Worm (Caenorhabditis elegans) whole organism, L4 larva: Measurements from ENCODE around the gene ZK856.14.
A peak's percentile ranks its signal among the peaks of the same experiment; 100 is the strongest.

Experiments used
- F37D6.2 ChIP-seq: sonication (generic microtip); optimal IDR thresholded peaks from 2 replicates; lab custom pipeline; 2016; ENCODE audit warnings: mild to moderate bottlenecking, missing genetic modification characterization, missing compliant biosample characterization
- T26A8.4 ChIP-seq: fragments of 200-800 bp; sonication (Bioruptor generic); IDR thresholded peaks from 2 replicates; pipeline ENCODE4 v1.3.6; 2022; ENCODE audit warnings: missing genetic modification characterization, missing compliant biosample characterization
- Y5F2A.4 ChIP-seq: fragments of 200-800 bp; sonication (Bioruptor generic); optimal IDR thresholded peaks from 2 replicates; lab custom pipeline; 2018; ENCODE audit warnings: mild to moderate bottlenecking, missing genetic modification characterization, missing compliant biosample characterization
- ceh-28 ChIP-seq: fragments of 150-350 bp; optimal IDR thresholded peaks from 2 replicates; lab custom pipeline; 2014; ENCODE audit warnings: missing biosample characterization, missing genetic modification reagents, missing genetic modification characterization
- ceh-32 ChIP-seq: sonication (generic microtip); optimal IDR thresholded peaks from 2 replicates; lab custom pipeline; 2016; ENCODE audit warnings: mild to moderate bottlenecking, missing genetic modification characterization, missing compliant biosample characterization; ENCODE audit not compliant: poor library complexity
- ceh-62 ChIP-seq: sonication (generic microtip); optimal IDR thresholded peaks from 2 replicates; lab custom pipeline; 2017; ENCODE audit warnings: missing biosample characterization, missing genetic modification characterization
- ces-1 ChIP-seq: fragments of 150-350 bp; sonication (generic microtip); optimal IDR thresholded peaks from 4 replicates; lab custom pipeline; 2014; ENCODE audit warnings: missing biosample characterization, missing genetic modification reagents, missing genetic modification characterization
- ctbp-1 ChIP-seq: fragments of 200-800 bp; sonication (Bioruptor generic); IDR thresholded peaks from 2 replicates; pipeline ENCODE4 v1.3.6; 2022; ENCODE audit warnings: missing genetic modification reagents, missing genetic modification characterization, missing compliant biosample characterization
- daf-16 ChIP-seq, 3 experiments: sonication (generic microtip); optimal IDR thresholded peaks; 2 replicates each; lab custom pipeline; 2016 to 2017; ENCODE audit warnings: missing genetic modification characterization in 3 of 3, missing genetic modification reagents in 3 of 3, mild to moderate bottlenecking in 2 of 3, missing compliant biosample characterization in 2 of 3, missing biosample characterization in 1 of 3, moderate library complexity in 1 of 3
- daf-19 ChIP-seq: fragments of 200-800 bp; sonication (Bioruptor generic); conservative IDR thresholded peaks from 2 replicates; pipeline ENCODE4 v1.3.6; 2022; ENCODE audit warnings: missing genetic modification characterization, missing compliant biosample characterization
- dmd-6 ChIP-seq: fragments of 200-800 bp; sonication (Bioruptor generic); IDR thresholded peaks from 2 replicates; pipeline ENCODE4 v1.3.6; 2022; ENCODE audit warnings: missing genetic modification reagents, missing genetic modification characterization, missing compliant biosample characterization
- duxl-1 ChIP-seq: sonication (generic microtip); optimal IDR thresholded peaks from 2 replicates; lab custom pipeline; 2016; ENCODE audit warnings: mild to moderate bottlenecking, missing genetic modification characterization, moderate library complexity, missing compliant biosample characterization; ENCODE audit not compliant: poor library complexity
- dve-1 ChIP-seq: sonication (generic microtip); optimal IDR thresholded peaks from 2 replicates; lab custom pipeline; 2017; ENCODE audit warnings: antibody characterized with exemption, mild to moderate bottlenecking, missing genetic modification characterization, missing compliant biosample characterization; ENCODE audit not compliant: insufficient read depth
- fkh-10 ChIP-seq: fragments of 150-350 bp; optimal IDR thresholded peaks from 2 replicates; lab custom pipeline; 2014; ENCODE audit warnings: missing biosample characterization, missing genetic modification reagents, missing genetic modification characterization
- gei-8 ChIP-seq: fragments of 200-800 bp; sonication (Bioruptor generic); optimal IDR thresholded peaks from 2 replicates; lab custom pipeline; 2018; ENCODE audit warnings: mild to moderate bottlenecking, missing genetic modification characterization, missing compliant biosample characterization
- hif-1 ChIP-seq, 2 experiments: sonication (generic microtip); optimal IDR thresholded peaks; 2 replicates each; lab custom pipeline; 2016 to 2017; ENCODE audit warnings: missing compliant biosample characterization in 2 of 2, missing genetic modification characterization in 2 of 2, missing genetic modification reagents in 2 of 2, missing genotype in 2 of 2, mild to moderate bottlenecking in 1 of 2
- hlh-11 ChIP-seq: fragments of 200-800 bp; sonication (Bioruptor generic); optimal IDR thresholded peaks from 2 replicates; lab custom pipeline; 2018; ENCODE audit warnings: mild to moderate bottlenecking, missing genetic modification characterization, missing compliant biosample characterization
- hlh-30 ChIP-seq: sonication (generic microtip); optimal IDR thresholded peaks from 2 replicates; lab custom pipeline; 2017; ENCODE audit warnings: antibody characterized with exemption, mild to moderate bottlenecking, missing genetic modification characterization, missing compliant biosample characterization; ENCODE audit not compliant: insufficient read depth
- lin-15B ChIP-seq: fragments of 150-350 bp; sonication (generic microtip); optimal IDR thresholded peaks from 3 replicates; lab custom pipeline; 2014; ENCODE audit warnings: missing biosample characterization, missing genetic modification characterization
- lin-29 ChIP-seq: fragments of 200-800 bp; sonication (Bioruptor generic); IDR thresholded peaks from 2 replicates; pipeline ENCODE4 v1.3.6; 2022; ENCODE audit warnings: missing genetic modification reagents, missing genetic modification characterization, missing compliant biosample characterization
- lin-39 ChIP-seq: fragments of 150-350 bp; optimal IDR thresholded peaks from 2 replicates; lab custom pipeline; 2014; ENCODE audit warnings: missing biosample characterization, missing genetic modification reagents, missing genetic modification characterization
- lir-3 ChIP-seq: sonication (generic microtip); optimal IDR thresholded peaks from 2 replicates; lab custom pipeline; 2016; ENCODE audit warnings: mild to moderate bottlenecking, missing genetic modification characterization, missing compliant biosample characterization
- lsy-2 ChIP-seq, 2 experiments: fragments of 150-350 bp in 1 of 2; sonication (generic microtip) in 1 of 2; optimal IDR thresholded peaks; 2 replicates each; lab custom pipeline; 2014 to 2017; ENCODE audit warnings: missing biosample characterization in 2 of 2, missing genetic modification characterization in 2 of 2
- madf-5 ChIP-seq, 2 experiments: fragments of 200-800 bp; sonication (Bioruptor generic); IDR thresholded peaks; 2 replicates each; pipeline ENCODE4 v1.3.6; 2022; ENCODE audit warnings: missing compliant biosample characterization in 2 of 2, missing genetic modification characterization in 2 of 2
- mep-1 ChIP-seq: fragments of 150-350 bp; sonication (generic microtip); optimal IDR thresholded peaks from 3 replicates; lab custom pipeline; 2014; ENCODE audit warnings: missing biosample characterization, missing genetic modification characterization
- mes-2 ChIP-seq: sonication (generic microtip); optimal IDR thresholded peaks from 2 replicates; lab custom pipeline; 2016; ENCODE audit warnings: missing genotype, mild to moderate bottlenecking, missing genetic modification characterization, missing compliant biosample characterization; ENCODE audit not compliant: poor library complexity, severe bottlenecking
- mxl-3 ChIP-seq: fragments of 200-800 bp; sonication (Bioruptor generic); optimal IDR thresholded peaks from 2 replicates; lab custom pipeline; 2018; ENCODE audit warnings: mild to moderate bottlenecking, missing genetic modification characterization, missing compliant biosample characterization
- nhr-10 ChIP-seq: fragments of 150-350 bp; optimal IDR thresholded peaks from 2 replicates; lab custom pipeline; 2014; ENCODE audit warnings: missing biosample characterization, missing genetic modification characterization
- nhr-11 ChIP-seq: fragments of 150-350 bp; optimal IDR thresholded peaks from 2 replicates; lab custom pipeline; 2014; ENCODE audit warnings: missing biosample characterization, missing genetic modification characterization
- nhr-25 ChIP-seq: sonication (generic microtip); optimal IDR thresholded peaks from 2 replicates; lab custom pipeline; 2017; ENCODE audit warnings: missing genetic modification characterization, mild to moderate bottlenecking, missing compliant biosample characterization, antibody characterized with exemption, moderate library complexity, borderline replicate concordance; ENCODE audit not compliant: insufficient read depth
- nhr-28 ChIP-seq: fragments of 150-350 bp; optimal IDR thresholded peaks from 2 replicates; lab custom pipeline; 2014; ENCODE audit warnings: missing biosample characterization, missing genetic modification characterization
- nhr-42 ChIP-seq: fragments of 200-800 bp; sonication (Bioruptor generic); IDR thresholded peaks from 2 replicates; pipeline ENCODE4 v1.3.6; 2022; ENCODE audit warnings: missing genetic modification characterization, missing compliant biosample characterization
- nhr-48 ChIP-seq: sonication (generic microtip); optimal IDR thresholded peaks from 2 replicates; lab custom pipeline; 2016; ENCODE audit warnings: mild to moderate bottlenecking, missing genetic modification characterization, missing compliant biosample characterization
- nhr-6 ChIP-seq: fragments of 150-350 bp; optimal IDR thresholded peaks from 2 replicates; lab custom pipeline; 2014; ENCODE audit warnings: missing biosample characterization, missing genetic modification characterization
- nhr-77 ChIP-seq: fragments of 150-350 bp; optimal IDR thresholded peaks from 2 replicates; lab custom pipeline; 2014; ENCODE audit warnings: missing biosample characterization, missing genetic modification characterization
- pha-4 ChIP-seq, 2 experiments: fragments of 150-350 bp in 1 of 2; fragments of 200-800 bp in 1 of 2; sonication (Bioruptor generic) in 1 of 2; IDR thresholded peaks in 1 of 2; optimal IDR thresholded peaks in 1 of 2; 2 replicates each; pipeline versions ENCODE4 v1.3.6 to Lab custom; 2014 to 2022; ENCODE audit warnings: missing genetic modification characterization in 2 of 2, missing genetic modification reagents in 2 of 2, missing biosample characterization in 1 of 2, missing compliant biosample characterization in 1 of 2
- pqm-1 ChIP-seq: sonication (generic microtip); optimal IDR thresholded peaks from 2 replicates; lab custom pipeline; 2017; ENCODE audit warnings: missing biosample characterization, missing genetic modification characterization
- rbr-2 ChIP-seq: sonication (generic microtip); optimal IDR thresholded peaks from 2 replicates; lab custom pipeline; 2016; ENCODE audit warnings: missing genotype, missing genetic modification characterization, missing compliant biosample characterization
- set-16 ChIP-seq: fragments of 200-800 bp; sonication (Bioruptor generic); IDR thresholded peaks from 2 replicates; pipeline ENCODE4 v1.3.6; 2022; ENCODE audit warnings: missing genetic modification reagents, missing genetic modification characterization, missing compliant biosample characterization
- tra-1 ChIP-seq: fragments of 200-800 bp; sonication (Bioruptor generic); IDR thresholded peaks from 2 replicates; pipeline ENCODE4 v1.3.6; 2022; ENCODE audit warnings: missing genetic modification reagents, missing genetic modification characterization, missing compliant biosample characterization
- unc-130 ChIP-seq: sonication (generic microtip); optimal IDR thresholded peaks from 2 replicates; lab custom pipeline; 2016; ENCODE audit warnings: missing genetic modification reagents, missing genetic modification characterization, missing compliant biosample characterization
- unc-39 ChIP-seq: sonication (generic microtip); optimal IDR thresholded peaks from 2 replicates; lab custom pipeline; 2017; ENCODE audit warnings: missing biosample characterization, missing genetic modification characterization
- unc-62 ChIP-seq, 3 experiments: fragments of 150-350 bp in 1 of 3; sonication (generic microtip); optimal IDR thresholded peaks in 2 of 3; peaks in 1 of 3; 1 replicate in 1 of 3; 2 replicates in 2 of 3; lab custom pipeline; 2014 to 2017; ENCODE audit warnings: missing biosample characterization in 3 of 3, missing genetic modification characterization in 3 of 3, missing genetic modification reagents in 3 of 3, missing genotype in 1 of 3
- vab-7 ChIP-seq: fragments of 200-800 bp; sonication (Bioruptor generic); IDR thresholded peaks from 2 replicates; pipeline ENCODE4 v1.3.6; 2022; ENCODE audit warnings: missing genetic modification reagents, missing genetic modification characterization, missing compliant biosample characterization
- zip-2 ChIP-seq: fragments of 150-350 bp; optimal IDR thresholded peaks from 2 replicates; lab custom pipeline; 2014; ENCODE audit warnings: missing biosample characterization, missing genetic modification characterization
- ztf-11 ChIP-seq: fragments of 150-350 bp; optimal IDR thresholded peaks from 2 replicates; lab custom pipeline; 2014; ENCODE audit warnings: missing biosample characterization, missing genetic modification characterization
- ztf-7 ChIP-seq: fragments of 150-350 bp; optimal IDR thresholded peaks from 2 replicates; lab custom pipeline; 2014; ENCODE audit warnings: missing biosample characterization, missing genetic modification characterization

Gene ZK856.14

ce11 chrV:10245615-10246014, 28.8 kb downstream of the ZK856.14 start:
- TF ChIP-seq T26A8.4 (GFP tag; lab: Robert Waterston, UW): no peak
- no peak for TF ChIP-seq tra-1 (GFP tag; lab: Robert Waterston, UW)
- TF ChIP-seq nhr-25 (tag; lab: Kevin White, UChicago): no peak
- no peak for TF ChIP-seq Y5F2A.4 (GFP tag; lab: Kevin White, UChicago)
- no peak for TF ChIP-seq unc-62 (GFP tag; optimal IDR thresholded peaks at IDR 0.05 in 1 of 2; lab: Kevin White, UChicago)
- TF ChIP-seq unc-62 (tag; optimal IDR thresholded peaks at IDR 0.05; lab: Kevin White, UChicago): no peak
- no peak for TF ChIP-seq ztf-11
- TF ChIP-seq zip-2 (tag; lab: Kevin White, UChicago): no peak
- TF ChIP-seq daf-19 (GFP tag; lab: Robert Waterston, UW): no peak
- no peak for TF ChIP-seq nhr-6 (tag; lab: Kevin White, UChicago)
- TF ChIP-seq set-16 (GFP tag; lab: Robert Waterston, UW): no peak
- TF ChIP-seq nhr-48 (tag; lab: Kevin White, UChicago): no peak
- no peak for TF ChIP-seq lin-29 (GFP tag; lab: Robert Waterston, UW)
- TF ChIP-seq lin-15B: no peak
- TF ChIP-seq pha-4 (GFP tag; IDR thresholded peaks at IDR 0.05; lab: Robert Waterston, UW): no peak
- no peak for TF ChIP-seq pha-4 (tag; optimal IDR thresholded peaks at IDR 0.05; lab: Kevin White, UChicago)
- TF ChIP-seq nhr-77: peak; percentile 34
- TF ChIP-seq nhr-10 (tag; lab: Kevin White, UChicago): no peak
- TF ChIP-seq hif-1 (tag; optimal IDR thresholded peaks at IDR 0.05; lab: Kevin White, UChicago): no peak
- TF ChIP-seq gei-8 (GFP tag; lab: Kevin White, UChicago): no peak
- no peak for TF ChIP-seq ceh-28 (tag; lab: Kevin White, UChicago)
- TF ChIP-seq lir-3 (tag; lab: Kevin White, UChicago): no peak
- no peak for TF ChIP-seq ztf-7 (tag; lab: Kevin White, UChicago)
- TF ChIP-seq daf-16 (GFP tag; optimal IDR thresholded peaks at IDR 0.05; lab: Kevin White, UChicago): no peak
- TF ChIP-seq daf-16 (tag; optimal IDR thresholded peaks at IDR 0.05; lab: Kevin White, UChicago): peak; percentile 100
- TF ChIP-seq lin-39 (tag; lab: Kevin White, UChicago): no peak
- TF ChIP-seq dve-1 (tag; lab: Kevin White, UChicago): peak; percentile 53
- peak; percentile 22 for TF ChIP-seq pqm-1 (tag; lab: Kevin White, UChicago)
- TF ChIP-seq nhr-28: peak; percentile 69
- TF ChIP-seq nhr-42 (GFP tag; lab: Robert Waterston, UW): no peak
- TF ChIP-seq ceh-62 (tag; lab: Kevin White, UChicago): no peak
- no peak for TF ChIP-seq ceh-32 (tag; lab: Kevin White, UChicago)
- no peak for TF ChIP-seq madf-5 (GFP tag; IDR thresholded peaks at IDR 0.05; lab: Robert Waterston, UW)
- no peak for TF ChIP-seq hlh-30
- TF ChIP-seq hlh-11 (tag; lab: Kevin White, UChicago): peak; percentile 45
- TF ChIP-seq, all 104 proteins: peak for 6

DNA sequence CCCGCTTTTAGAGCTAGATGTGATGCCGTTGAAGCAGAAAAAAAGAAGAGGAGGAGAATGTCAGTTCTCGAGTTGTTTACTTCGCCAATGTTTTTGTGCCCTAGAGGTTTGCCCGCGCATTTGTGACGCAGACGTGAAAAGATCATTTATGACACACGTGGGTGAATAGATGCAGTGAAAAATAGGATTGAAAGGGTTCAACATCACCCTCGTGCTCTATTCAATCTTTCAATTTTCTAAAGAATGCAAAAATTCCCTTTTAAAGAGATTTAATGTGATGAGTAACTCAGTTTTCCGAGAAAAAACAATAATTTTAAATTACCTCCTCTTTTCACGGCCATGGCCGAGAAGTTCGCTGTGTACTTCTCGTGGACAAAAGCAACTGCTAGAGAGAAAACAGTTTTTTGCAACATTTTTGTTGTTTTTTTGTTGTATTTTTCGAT, 29.6 kb downstream of the ZK856.14 start:
- no peak for TF ChIP-seq Y5F2A.4 (GFP tag; lab: Kevin White, UChicago)
- peak; percentile 78 for TF ChIP-seq nhr-28
- TF ChIP-seq dmd-6: peak; percentile 33; the same call in 1 of the 2 replicates
- no peak for TF ChIP-seq F37D6.2
- TF ChIP-seq mes-2 (tag; lab: Kevin White, UChicago): peak; percentile 57
- TF ChIP-seq ctbp-1 (GFP tag; lab: Robert Waterston, UW): peak; percentile 40; the same call in 1 of the 2 replicates
- TF ChIP-seq unc-62 (GFP tag; optimal IDR thresholded peaks at IDR 0.05 in 1 of 2; lab: Kevin White, UChicago): peak in 1 of 2 experiments; percentile 95
- no peak for TF ChIP-seq unc-62 (tag; optimal IDR thresholded peaks at IDR 0.05; lab: Kevin White, UChicago)
- no peak for TF ChIP-seq vab-7 (GFP tag; lab: Robert Waterston, UW)
- no peak for TF ChIP-seq ces-1
- peak in 1 of 2 experiments; percentile 19 for TF ChIP-seq hif-1 (tag; optimal IDR thresholded peaks at IDR 0.05; lab: Kevin White, UChicago)
- TF ChIP-seq unc-130 (GFP tag; lab: Kevin White, UChicago): peak; percentile 42
- TF ChIP-seq fkh-10 (GFP tag; lab: Kevin White, UChicago): peak; percentile 87
- no peak for TF ChIP-seq duxl-1 (tag; lab: Kevin White, UChicago)
- TF ChIP-seq daf-19 (GFP tag; lab: Robert Waterston, UW): no peak
- peak; percentile 40 for TF ChIP-seq dve-1 (tag; lab: Kevin White, UChicago)
- TF ChIP-seq nhr-11 (tag; lab: Kevin White, UChicago): peak; percentile 78
- TF ChIP-seq hlh-11 (tag; lab: Kevin White, UChicago): peak; percentile 40
- TF ChIP-seq rbr-2 (tag; lab: Kevin White, UChicago): peak; percentile 53
- peak; percentile 28 to 47 for TF ChIP-seq lsy-2 (tag; optimal IDR thresholded peaks at IDR 0.05; lab: Kevin White, UChicago)
- peak; percentile 57 for TF ChIP-seq mep-1 (tag; lab: Kevin White, UChicago)
- TF ChIP-seq mxl-3: peak; percentile 20
- TF ChIP-seq unc-39 (tag; lab: Kevin White, UChicago): no peak
